Fruit fly (Drosophila melanogaster): Measurements from ENCODE around the gene CG4953.

DNA sequence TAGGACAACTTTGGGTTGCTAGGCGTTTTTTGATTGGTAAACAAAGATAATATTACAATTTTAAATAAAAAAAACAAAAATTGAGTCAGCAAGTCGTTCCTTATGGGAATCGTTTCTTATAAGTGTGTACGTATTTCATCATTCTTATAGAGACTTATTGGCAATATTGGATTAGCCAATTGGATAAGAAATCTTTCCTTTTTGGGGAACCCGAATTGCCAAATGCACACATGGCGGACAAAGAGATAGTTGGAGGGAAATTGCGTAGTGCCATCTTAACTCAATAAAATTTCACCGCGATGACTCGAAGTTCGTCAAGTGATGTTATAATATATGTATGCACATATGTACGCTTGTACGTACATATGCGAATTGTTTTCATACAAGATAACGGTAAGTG is 24.8 kb downstream of the CG4953 start:
- TF ChIP-seq rgr (GFP tag; optimal IDR thresholded peaks at IDR 0.05) (no peak), h (GFP tag; optimal IDR thresholded peaks at IDR 0.05) (no peak), Mio (GFP tag; optimal IDR thresholded peaks at IDR 0.05) (no peak), Sp1 (GFP tag; optimal IDR thresholded peaks at IDR 0.05) (no peak), dl (GFP tag; optimal IDR thresholded peaks at IDR 0.05; ENCODE audit: insufficient read depth in 1 of 2, partially characterized antibody in 2 of 2) (no peak), ey (GFP tag; optimal IDR thresholded peaks at IDR 0.05) (no peak), GATAd (GFP tag; optimal IDR thresholded peaks at IDR 0.05) (no peak), Vsx2 (GFP tag; optimal IDR thresholded peaks at IDR 0.05; ENCODE audit: partially characterized antibody) (no peak), usp (GFP tag; optimal IDR thresholded peaks at IDR 0.05) (no peak), psq (GFP tag; optimal IDR thresholded peaks at IDR 0.05) (no peak)

Measured in whole organism, wandering third instar larva.